Worm (Caenorhabditis elegans): ENCODE data around the gene T07D4.5.

- no peak for TF ChIP-seq mdl-1 (tag; optimal IDR thresholded peaks at IDR 0.05)
- no peak for TF ChIP-seq pha-4 (tag; optimal IDR thresholded peaks at IDR 0.05)
- no peak for TF ChIP-seq ceh-82 (tag; optimal IDR thresholded peaks at IDR 0.05)
- no peak for TF ChIP-seq nfya-1 (tag; optimal IDR thresholded peaks at IDR 0.05; ENCODE audit: insufficient read depth)
- no peak for TF ChIP-seq elt-2 (tag; optimal IDR thresholded peaks at IDR 0.05)
- no peak for TF ChIP-seq nhr-12 (tag; optimal IDR thresholded peaks at IDR 0.05)
Observed at ce11 chrII:8856524-8856923, 27.6 kb downstream of the T07D4.5 start.

All from whole organism, L3 larva.